Worm (Caenorhabditis elegans) whole organism, L3 larva: ENCODE results near the gene ced-3.

Experiments used
- ZK546.5 ChIP-seq: sonication (generic microtip); optimal IDR thresholded peaks from 2 replicates; lab custom pipeline; 2017; ENCODE audit warnings: missing biosample characterization, missing genetic modification characterization
- ama-1 ChIP-seq: fragments of 150-350 bp; optimal IDR thresholded peaks from 2 replicates; lab custom pipeline; 2018
- ceh-16 ChIP-seq: sonication (generic microtip); optimal IDR thresholded peaks from 2 replicates; lab custom pipeline; 2017; ENCODE audit warnings: missing biosample characterization, missing genetic modification characterization
- ceh-82 ChIP-seq: fragments of 150-350 bp; optimal IDR thresholded peaks from 2 replicates; lab custom pipeline; 2014; ENCODE audit warnings: missing biosample characterization, missing genetic modification characterization
- egl-27 ChIP-seq: sonication (generic microtip); optimal IDR thresholded peaks from 4 replicates; lab custom pipeline; 2017; ENCODE audit warnings: missing biosample characterization, missing genetic modification reagents, missing genetic modification characterization
- elt-3 ChIP-seq, 3 experiments: fragments of 150-350 bp in 1 of 3; sonication (generic microtip) in 2 of 3; optimal IDR thresholded peaks; 2 replicates in 2 of 3; 4 replicates in 1 of 3; lab custom pipeline; 2014 to 2017; ENCODE audit warnings: missing biosample characterization in 3 of 3, missing genetic modification characterization in 3 of 3
- fos-1 ChIP-seq: fragments of 150-350 bp; optimal IDR thresholded peaks from 2 replicates; lab custom pipeline; 2014; ENCODE audit warnings: missing biosample characterization, missing genetic modification characterization
- jun-1 ChIP-seq: fragments of 150-350 bp; optimal IDR thresholded peaks from 2 replicates; lab custom pipeline; 2014; ENCODE audit warnings: missing biosample characterization, missing genetic modification reagents, missing genetic modification characterization
- nhr-237 ChIP-seq: fragments of 150-350 bp; optimal IDR thresholded peaks from 2 replicates; lab custom pipeline; 2014; ENCODE audit warnings: missing biosample characterization, missing genetic modification characterization
- nhr-77 ChIP-seq: fragments of 150-350 bp; optimal IDR thresholded peaks from 2 replicates; lab custom pipeline; 2014; ENCODE audit warnings: missing biosample characterization, missing genetic modification characterization
- tbx-2 ChIP-seq: sonication (generic microtip); optimal IDR thresholded peaks from 2 replicates; lab custom pipeline; 2016; ENCODE audit warnings: mild to moderate bottlenecking, missing genetic modification characterization, missing compliant biosample characterization

DNA sequence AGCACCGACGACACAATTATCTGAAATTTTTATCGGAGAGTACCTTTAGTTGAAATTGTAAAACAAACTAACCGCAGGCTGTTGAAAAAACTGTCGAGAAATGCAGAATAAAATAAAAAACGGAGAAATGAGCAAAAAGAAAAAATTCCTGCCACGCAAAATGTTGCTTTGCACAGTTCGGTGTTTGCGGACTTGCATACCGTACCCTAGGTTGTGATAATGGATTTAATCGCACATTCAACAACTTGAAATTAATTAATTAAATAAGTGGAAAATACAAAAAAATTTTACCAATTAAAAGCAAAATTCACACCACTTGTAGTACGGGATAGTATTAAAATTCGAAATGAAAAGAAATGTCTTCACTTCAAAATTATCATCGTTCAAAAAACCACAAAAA, 27.5 kb upstream of the ced-3 start:
- no peak for TF ChIP-seq ama-1
- no peak for TF ChIP-seq ceh-82 (tag; lab: Kevin White, UChicago)
- TF ChIP-seq elt-3 (tag; optimal IDR thresholded peaks at IDR 0.05; lab: Kevin White, UChicago), result no peak
- no peak for TF ChIP-seq nhr-237 (tag; lab: Kevin White, UChicago)
- TF ChIP-seq ceh-16 (tag; lab: Kevin White, UChicago), result no peak
- TF ChIP-seq jun-1 (tag; lab: Kevin White, UChicago), result no peak
- no peak for TF ChIP-seq ZK546.5
- no peak for TF ChIP-seq egl-27 (tag; lab: Kevin White, UChicago)
- TF ChIP-seq tbx-2 (tag; lab: Kevin White, UChicago), result no peak
- no peak for TF ChIP-seq fos-1 (tag; lab: Kevin White, UChicago)
- no peak for TF ChIP-seq nhr-77 (tag; lab: Kevin White, UChicago)
